Fruit fly (Drosophila melanogaster): ENCODE measurements around the gene CG7789.
A peak's percentile ranks its signal among the peaks of the same experiment; 100 is the strongest.

CG7789 gene

DNA sequence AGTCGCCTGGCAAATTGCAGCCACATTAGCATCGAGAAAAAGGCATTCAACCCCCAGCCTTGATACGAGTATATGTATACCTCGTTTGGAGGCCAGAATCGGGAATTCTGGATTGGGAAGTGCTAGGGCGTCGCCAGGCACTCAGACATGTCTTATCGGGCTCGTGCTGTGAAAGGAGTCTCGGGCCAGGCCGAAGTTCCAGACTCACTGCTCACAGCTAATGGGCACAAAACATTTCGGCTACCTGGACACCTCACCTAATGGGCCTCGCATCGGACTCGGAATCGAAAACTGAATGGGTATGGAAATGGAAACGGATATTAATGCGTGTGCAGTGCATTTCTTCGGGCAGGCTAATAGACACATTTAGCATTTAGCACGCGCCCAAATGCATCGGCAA, 32.1 kb upstream of the CG7789 start:
- no peak for TF ChIP-seq CG8301 (tag; optimal IDR thresholded peaks at IDR 0.05)

DNA sequence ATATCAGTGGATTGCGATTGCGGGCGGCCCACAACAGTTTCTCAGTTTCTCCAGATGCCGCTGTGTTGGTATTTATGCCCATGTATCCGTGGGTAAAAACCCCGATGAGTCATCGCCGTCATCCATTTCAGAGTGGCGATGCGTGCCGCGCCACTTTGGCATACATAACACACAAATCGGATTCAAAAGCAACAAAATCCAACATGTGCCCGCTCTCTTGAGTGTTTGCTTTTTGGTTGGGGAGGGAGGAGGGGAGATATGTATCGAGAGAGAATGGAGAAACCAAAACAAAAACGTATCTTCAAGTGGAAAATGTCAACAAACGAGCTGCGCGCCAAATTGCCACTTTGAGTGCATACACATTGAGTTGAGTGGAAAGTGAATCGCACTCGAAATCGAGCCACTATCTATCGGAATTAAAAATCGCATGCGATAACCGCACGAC, 31.3 kb upstream of the CG7789 start:
- TF ChIP-seq fd96Ca (GFP tag; IDR thresholded peaks at IDR 0.05) (0 out of 3 replicates have a peak, but pooled peaks have one; percentile 37), CG12605 (GFP tag; IDR thresholded peaks at IDR 0.05) (peak; percentile 49), Ets98B (GFP tag; IDR thresholded peaks at IDR 0.05) (no peak; the same call in 1 of the 2 replicates), CG8159 (tag; optimal IDR thresholded peaks at IDR 0.05) (no peak), rn (GFP tag; IDR thresholded peaks at IDR 0.05) (no peak), CG4496 (GFP tag; IDR thresholded peaks at IDR 0.05) (no peak), D1 (tag; optimal IDR thresholded peaks at IDR 0.05) (no peak), Pif1A (GFP tag; optimal IDR thresholded peaks at IDR 0.05) (no peak), CG32121 (GFP tag; IDR thresholded peaks at IDR 0.05) (no peak), gl (tag; optimal IDR thresholded peaks at IDR 0.05) (no peak), EcR (GFP tag; optimal IDR thresholded peaks at IDR 0.05) (peak; percentile 83)

DNA sequence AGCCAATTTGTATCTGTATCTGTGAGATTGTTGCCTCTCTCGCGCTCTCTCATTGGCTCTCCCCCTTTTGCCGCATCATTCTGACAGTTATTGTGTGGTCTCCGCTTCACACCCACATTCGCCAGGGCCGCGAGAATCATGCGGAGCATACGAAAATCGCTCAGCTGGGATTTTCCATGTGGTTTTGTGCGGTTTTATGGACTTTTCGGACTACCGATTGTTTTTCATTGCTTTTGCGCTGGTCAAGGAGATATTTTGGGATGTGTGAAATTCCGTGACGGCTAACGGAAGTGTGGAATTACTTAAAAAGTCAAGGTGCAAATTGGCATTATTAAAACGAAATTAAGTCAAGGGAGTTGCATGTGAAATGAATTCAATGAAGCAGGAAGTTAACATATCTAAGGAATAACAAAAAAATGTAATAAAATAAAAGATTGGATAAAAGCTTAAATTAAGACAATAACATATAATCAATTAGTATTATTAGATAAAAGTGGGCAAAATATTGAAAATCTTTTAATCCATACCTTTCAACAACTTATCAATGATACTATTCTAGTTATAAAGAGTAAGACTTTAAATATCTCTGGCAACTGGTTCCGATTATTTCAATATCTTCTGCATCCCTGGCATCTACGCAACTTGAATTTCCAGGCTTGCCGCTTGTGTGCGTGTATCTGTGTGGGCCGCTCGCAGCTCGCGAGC, 30.8 kb upstream of the CG7789 start:
- no peak for TF ChIP-seq CG34367 (tag; optimal IDR thresholded peaks at IDR 0.05)
- no peak for TF ChIP-seq Pif1A (GFP tag; optimal IDR thresholded peaks at IDR 0.05)
- no peak for TF ChIP-seq gl (tag; optimal IDR thresholded peaks at IDR 0.05)
- TF ChIP-seq CG9948 (tag; optimal IDR thresholded peaks at IDR 0.05): peak; percentile 32
- no peak for TF ChIP-seq D1 (tag; optimal IDR thresholded peaks at IDR 0.05)
- no peak for TF ChIP-seq Pif1B (GFP tag; optimal IDR thresholded peaks at IDR 0.05)
- peak; percentile 67 for TF ChIP-seq CG8159 (tag; optimal IDR thresholded peaks at IDR 0.05)
- TF ChIP-seq CG10348 (GFP tag; IDR thresholded peaks at IDR 0.05): no peak
- no peak for TF ChIP-seq CG17806 (tag; optimal IDR thresholded peaks at IDR 0.05)
- no peak for TF ChIP-seq EcR (GFP tag; optimal IDR thresholded peaks at IDR 0.05)
- TF ChIP-seq CG4496 (GFP tag; IDR thresholded peaks at IDR 0.05): peak; percentile 35; the same call in 1 of the 3 replicates
- TF ChIP-seq CG8301 (tag; optimal IDR thresholded peaks at IDR 0.05): peak; percentile 32
- no peak for TF ChIP-seq CG32121 (GFP tag; IDR thresholded peaks at IDR 0.05)
- TF ChIP-seq CG13204 (GFP tag; optimal IDR thresholded peaks at IDR 0.05): no peak
- peak; percentile 73 for TF ChIP-seq CG14655 (GFP tag; optimal IDR thresholded peaks at IDR 0.05)
- no peak for TF ChIP-seq CG12605 (GFP tag; IDR thresholded peaks at IDR 0.05)
- TF ChIP-seq Ets98B (GFP tag; IDR thresholded peaks at IDR 0.05): 0 out of 2 replicates have a peak, but pooled peaks have one; percentile 37
- peak; percentile 23 for TF ChIP-seq Snoo (tag; optimal IDR thresholded peaks at IDR 0.05)
- TF ChIP-seq CG15710 (tag; optimal IDR thresholded peaks at IDR 0.05): peak; percentile 13
- no peak for TF ChIP-seq fd96Ca (GFP tag; IDR thresholded peaks at IDR 0.05)
- no peak for TF ChIP-seq rn (GFP tag; IDR thresholded peaks at IDR 0.05)

DNA sequence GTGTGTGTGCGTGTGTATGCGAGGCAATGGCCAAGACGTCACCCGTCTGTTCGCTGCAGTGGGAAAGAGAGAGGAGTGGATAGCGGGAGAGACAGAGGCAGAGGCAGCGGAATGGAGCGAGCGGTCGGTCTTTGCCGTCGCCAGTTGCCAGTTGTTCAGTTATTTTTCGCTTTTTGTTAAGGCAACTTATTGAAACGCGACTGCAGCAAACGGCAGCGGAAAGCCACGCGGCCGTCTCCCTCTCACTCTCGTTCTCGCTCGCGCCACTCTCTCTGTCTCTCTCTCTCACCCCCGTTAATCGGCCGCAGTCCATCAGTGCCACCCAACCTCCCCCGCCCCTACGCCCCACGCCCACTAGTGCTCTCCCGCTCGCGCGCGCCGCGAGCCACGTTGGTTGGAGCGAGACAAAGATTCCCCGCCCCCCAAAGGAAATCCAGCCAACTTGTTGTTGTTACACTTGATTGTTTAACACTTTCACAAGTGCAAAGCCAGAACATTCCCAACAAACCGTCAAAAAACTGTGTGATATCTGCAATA, 30.1 kb upstream of the CG7789 start:
- no peak for TF ChIP-seq D1 (tag; optimal IDR thresholded peaks at IDR 0.05)
- TF ChIP-seq Snoo (tag; optimal IDR thresholded peaks at IDR 0.05): no peak
- no peak; the same call in 2 of the 3 replicates for TF ChIP-seq CG4496 (GFP tag; IDR thresholded peaks at IDR 0.05)
- peak; percentile 51; the same call in 2 of the 3 replicates for TF ChIP-seq fd96Ca (GFP tag; IDR thresholded peaks at IDR 0.05)
- TF ChIP-seq Pif1A (GFP tag; optimal IDR thresholded peaks at IDR 0.05): no peak
- no peak for TF ChIP-seq CG9948 (tag; optimal IDR thresholded peaks at IDR 0.05)
- no peak for TF ChIP-seq CG34367 (tag; optimal IDR thresholded peaks at IDR 0.05)
- TF ChIP-seq EcR (GFP tag; optimal IDR thresholded peaks at IDR 0.05): peak; percentile 84
- peak; percentile 54 for TF ChIP-seq CG10348 (GFP tag; IDR thresholded peaks at IDR 0.05)
- peak; percentile 78 for TF ChIP-seq CG32121 (GFP tag; IDR thresholded peaks at IDR 0.05)
- TF ChIP-seq gl (tag; optimal IDR thresholded peaks at IDR 0.05): peak; percentile 41
- peak; percentile 33; the same call in 1 of the 2 replicates for TF ChIP-seq rn (GFP tag; IDR thresholded peaks at IDR 0.05)
- TF ChIP-seq CG12605 (GFP tag; IDR thresholded peaks at IDR 0.05): peak; percentile 68
- TF ChIP-seq Pif1B (GFP tag; optimal IDR thresholded peaks at IDR 0.05): no peak
- TF ChIP-seq CG14655 (GFP tag; optimal IDR thresholded peaks at IDR 0.05): no peak
- no peak for TF ChIP-seq CG17806 (tag; optimal IDR thresholded peaks at IDR 0.05)
- TF ChIP-seq CG8301 (tag; optimal IDR thresholded peaks at IDR 0.05): no peak
- peak; percentile 19 for TF ChIP-seq CG15710 (tag; optimal IDR thresholded peaks at IDR 0.05)
- no peak for TF ChIP-seq CG8159 (tag; optimal IDR thresholded peaks at IDR 0.05)
- TF ChIP-seq CG13204 (GFP tag; optimal IDR thresholded peaks at IDR 0.05): peak; percentile 99
- peak; percentile 70 for TF ChIP-seq Ets98B (GFP tag; IDR thresholded peaks at IDR 0.05)

DNA sequence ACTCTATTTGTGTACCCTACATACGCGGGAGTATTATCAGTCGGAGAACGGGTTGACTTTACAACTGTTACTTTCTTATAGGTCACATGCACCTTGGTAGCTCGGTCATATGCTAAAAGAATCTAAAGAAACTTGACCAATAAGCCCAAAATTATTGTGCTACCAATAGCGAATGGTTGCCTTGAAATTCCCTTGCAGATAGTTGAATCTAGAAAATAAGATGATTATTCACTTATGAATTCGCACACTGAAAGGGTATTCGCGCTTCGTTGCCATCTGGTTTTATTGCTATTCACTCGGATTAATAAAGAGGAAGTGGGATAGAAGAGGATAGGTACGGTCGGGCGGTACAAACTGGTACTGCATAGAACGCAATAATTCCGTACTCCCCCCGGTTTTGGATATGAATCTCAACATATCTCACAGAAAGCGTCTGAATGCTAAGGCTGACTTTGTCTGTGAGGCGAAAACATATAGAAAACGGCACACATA, 29.1 kb upstream of the CG7789 start:
- peak; percentile 4 for TF ChIP-seq Snoo (tag; optimal IDR thresholded peaks at IDR 0.05)
- peak; percentile 70 for TF ChIP-seq Pif1B (GFP tag; optimal IDR thresholded peaks at IDR 0.05)
- TF ChIP-seq gl (tag; optimal IDR thresholded peaks at IDR 0.05): peak; percentile 50
- TF ChIP-seq CG13204 (GFP tag; optimal IDR thresholded peaks at IDR 0.05): peak; percentile 53
- TF ChIP-seq Ets98B (GFP tag; IDR thresholded peaks at IDR 0.05): peak; percentile 43; the same call in 1 of the 2 replicates
- peak; percentile 86 for TF ChIP-seq fd96Ca (GFP tag; IDR thresholded peaks at IDR 0.05)
- peak; percentile 78 for TF ChIP-seq CG34367 (tag; optimal IDR thresholded peaks at IDR 0.05)
- TF ChIP-seq CG8159 (tag; optimal IDR thresholded peaks at IDR 0.05): peak; percentile 83
- no peak for TF ChIP-seq CG12605 (GFP tag; IDR thresholded peaks at IDR 0.05)
- no peak for TF ChIP-seq EcR (GFP tag; optimal IDR thresholded peaks at IDR 0.05)
- peak; percentile 68 for TF ChIP-seq CG17806 (tag; optimal IDR thresholded peaks at IDR 0.05)
- no peak for TF ChIP-seq D1 (tag; optimal IDR thresholded peaks at IDR 0.05)
- TF ChIP-seq CG10348 (GFP tag; IDR thresholded peaks at IDR 0.05): peak; percentile 42
- TF ChIP-seq CG9948 (tag; optimal IDR thresholded peaks at IDR 0.05): peak; percentile 74
- TF ChIP-seq CG4496 (GFP tag; IDR thresholded peaks at IDR 0.05): peak; percentile 78; the same call in 2 of the 3 replicates
- TF ChIP-seq CG32121 (GFP tag; IDR thresholded peaks at IDR 0.05): peak; percentile 78
- peak; percentile 67; the same call in 1 of the 2 replicates for TF ChIP-seq rn (GFP tag; IDR thresholded peaks at IDR 0.05)
- TF ChIP-seq Pif1A (GFP tag; optimal IDR thresholded peaks at IDR 0.05): peak; percentile 82
- peak; percentile 84 for TF ChIP-seq CG14655 (GFP tag; optimal IDR thresholded peaks at IDR 0.05)
- TF ChIP-seq CG8301 (tag; optimal IDR thresholded peaks at IDR 0.05): peak; percentile 80
- TF ChIP-seq CG15710 (tag; optimal IDR thresholded peaks at IDR 0.05): peak; percentile 86

Data from whole organism, pupa.